Worm (Caenorhabditis elegans) whole organism, early embryonic: ENCODE measurements around the gene nuo-5.

Experiments
- B0310.2 ChIP-seq: sonication (generic microtip); optimal IDR thresholded peaks from 2 replicates; lab custom pipeline; 2016; ENCODE audit warnings: mild to moderate bottlenecking, missing genetic modification characterization, missing compliant biosample characterization
- F13C5.2 ChIP-seq: sonication (generic microtip); optimal IDR thresholded peaks from 2 replicates; lab custom pipeline; 2017; ENCODE audit warnings: mild to moderate bottlenecking, missing genetic modification characterization, inconsistent platforms, missing compliant biosample characterization
- aly-1 ChIP-seq: sonication (generic microtip); optimal IDR thresholded peaks from 2 replicates; lab custom pipeline; 2016; ENCODE audit warnings: missing genetic modification characterization, missing compliant biosample characterization
- ama-1 ChIP-seq: fragments of 150-350 bp; optimal IDR thresholded peaks from 2 replicates; lab custom pipeline; 2014
- ceh-13 ChIP-seq: fragments of 200-800 bp; sonication (Bioruptor generic); optimal IDR thresholded peaks from 2 replicates; lab custom pipeline; 2018; ENCODE audit warnings: mild to moderate bottlenecking, missing genetic modification characterization, missing compliant biosample characterization
- ceh-36 ChIP-seq: sonication (generic microtip); optimal IDR thresholded peaks from 2 replicates; lab custom pipeline; 2016; ENCODE audit warnings: missing genetic modification characterization, inconsistent platforms, missing compliant biosample characterization
- ets-7 ChIP-seq: sonication (generic microtip); optimal IDR thresholded peaks from 2 replicates; lab custom pipeline; 2016; ENCODE audit warnings: missing genotype, missing genetic modification characterization, missing compliant biosample characterization
- flt-1 ChIP-seq: fragments of 200-800 bp; sonication (Bioruptor generic); IDR thresholded peaks from 2 replicates; pipeline ENCODE4 v1.3.6; 2022; ENCODE audit warnings: missing genetic modification characterization, missing compliant biosample characterization
- hmbx-1 ChIP-seq: sonication (generic microtip); optimal IDR thresholded peaks from 2 replicates; lab custom pipeline; 2016; ENCODE audit warnings: mild to moderate bottlenecking, missing genetic modification characterization, missing compliant biosample characterization
- hmg-4 ChIP-seq: fragments of 200-800 bp; sonication (Bioruptor generic); optimal IDR thresholded peaks from 2 replicates; lab custom pipeline; 2018; ENCODE audit warnings: mild to moderate bottlenecking, missing genetic modification characterization, missing compliant biosample characterization
- hnd-1 ChIP-seq: sonication (generic microtip); optimal IDR thresholded peaks from 2 replicates; lab custom pipeline; 2016; ENCODE audit warnings: missing genetic modification characterization, missing compliant biosample characterization
- pes-1 ChIP-seq: fragments of 200-800 bp; sonication (Bioruptor generic); IDR thresholded peaks from 2 replicates; pipeline ENCODE4 v1.3.6; 2022; ENCODE audit warnings: missing genetic modification reagents, missing genetic modification characterization, missing compliant biosample characterization
- scrt-1 ChIP-seq: fragments of 200-800 bp; sonication (Bioruptor generic); IDR thresholded peaks from 2 replicates; pipeline ENCODE4 v1.3.6; 2022; ENCODE audit warnings: missing genetic modification characterization, missing compliant biosample characterization
- sea-1 ChIP-seq: fragments of 200-800 bp; sonication (Bioruptor generic); conservative IDR thresholded peaks from 2 replicates; pipeline ENCODE4 v1.3.6; 2022; ENCODE audit warnings: missing genetic modification characterization, missing compliant biosample characterization
- tbx-11 ChIP-seq: fragments of 200-800 bp; sonication (Bioruptor generic); IDR thresholded peaks from 2 replicates; pipeline ENCODE4 v1.3.6; 2022; ENCODE audit warnings: missing genetic modification characterization, missing compliant biosample characterization
- tbx-37 ChIP-seq: fragments of 200-800 bp; sonication (Bioruptor generic); conservative IDR thresholded peaks from 2 replicates; pipeline ENCODE4 v1.3.6; 2022; ENCODE audit warnings: missing genetic modification reagents, missing genetic modification characterization, missing compliant biosample characterization
- tra-4 ChIP-seq: sonication (generic microtip); optimal IDR thresholded peaks from 2 replicates; lab custom pipeline; 2017; ENCODE audit warnings: missing genetic modification characterization, missing compliant biosample characterization

nuo-5 gene

ce11 chrV:2738174-2738573 is 39.4 kb downstream of the nuo-5 start, which contains the start of gene srg-56:
srg-56 (minus strand) TSS chrV:2738274.
- TF ChIP-seq hmbx-1 (tag; lab: Kevin White, UChicago): no peak
- TF ChIP-seq F13C5.2 (tag; lab: Kevin White, UChicago): no peak
- TF ChIP-seq ceh-36: no peak
- no peak for TF ChIP-seq hnd-1
- TF ChIP-seq aly-1 (tag; lab: Kevin White, UChicago): no peak

ce11 chrV:2739607-2740006 is 40.8 kb downstream of the nuo-5 start:
- TF ChIP-seq aly-1 (tag; lab: Kevin White, UChicago): no peak
- TF ChIP-seq flt-1: no peak
- TF ChIP-seq ets-7 (tag; lab: Kevin White, UChicago): no peak
- TF ChIP-seq ceh-13 (GFP tag; lab: Kevin White, UChicago): no peak
- no peak for TF ChIP-seq B0310.2 (tag; lab: Kevin White, UChicago)
- no peak for TF ChIP-seq hmbx-1 (tag; lab: Kevin White, UChicago)
- TF ChIP-seq tbx-37 (GFP tag; lab: Robert Waterston, UW): no peak
- TF ChIP-seq ceh-36: no peak
- no peak for TF ChIP-seq hnd-1
- no peak for TF ChIP-seq ama-1 (lab: Kevin White, UChicago)
- no peak for TF ChIP-seq tra-4 (tag; lab: Kevin White, UChicago)
- TF ChIP-seq hmg-4: no peak
- no peak for TF ChIP-seq scrt-1 (GFP tag; lab: Robert Waterston, UW)
- TF ChIP-seq tbx-11 (GFP tag; lab: Robert Waterston, UW): no peak

- no peak for TF ChIP-seq tbx-11 (GFP tag; lab: Robert Waterston, UW)
- TF ChIP-seq ama-1 (lab: Kevin White, UChicago): no peak
- TF ChIP-seq hmbx-1 (tag; lab: Kevin White, UChicago): no peak
- TF ChIP-seq flt-1: no peak
- no peak for TF ChIP-seq F13C5.2 (tag; lab: Kevin White, UChicago)
- TF ChIP-seq aly-1 (tag; lab: Kevin White, UChicago): no peak
- TF ChIP-seq hnd-1: no peak
- TF ChIP-seq ceh-13 (GFP tag; lab: Kevin White, UChicago): no peak
- no peak for TF ChIP-seq ets-7 (tag; lab: Kevin White, UChicago)
- no peak for TF ChIP-seq B0310.2 (tag; lab: Kevin White, UChicago)
- TF ChIP-seq pes-1 (GFP tag; lab: Robert Waterston, UW): no peak
- TF ChIP-seq hmg-4: no peak
- no peak for TF ChIP-seq tbx-37 (GFP tag; lab: Robert Waterston, UW)
- TF ChIP-seq sea-1 (GFP tag; lab: Robert Waterston, UW): no peak
- no peak for TF ChIP-seq tra-4 (tag; lab: Kevin White, UChicago)
- no peak for TF ChIP-seq ceh-36
- no peak for TF ChIP-seq scrt-1 (GFP tag; lab: Robert Waterston, UW)
Measured at ce11 chrV:2740228-2740627, 41.5 kb downstream of the nuo-5 start, which contains the start of gene srg-61. srg-61 (minus strand) TSS chrV:2740328.

ce11 chrV:2742298-2742697 is 43.5 kb downstream of the nuo-5 start, which contains the start of gene srg-62:
srg-62 (minus strand) TSS chrV:2742398.
- TF ChIP-seq tbx-37 (GFP tag; lab: Robert Waterston, UW) (no peak), scrt-1 (GFP tag; lab: Robert Waterston, UW) (no peak), hnd-1 (no peak), hmg-4 (no peak), ceh-36 (no peak), ama-1 (lab: Kevin White, UChicago) (no peak), B0310.2 (tag; lab: Kevin White, UChicago) (no peak), tra-4 (tag; lab: Kevin White, UChicago) (no peak), pes-1 (GFP tag; lab: Robert Waterston, UW) (no peak), flt-1 (no peak), tbx-11 (GFP tag; lab: Robert Waterston, UW) (no peak), ceh-13 (GFP tag; lab: Kevin White, UChicago) (no peak)

ce11 chrV:2746404-2746803 is 47.6 kb downstream of the nuo-5 start:
- no peak for TF ChIP-seq flt-1
- no peak for TF ChIP-seq sea-1 (GFP tag; lab: Robert Waterston, UW)
- no peak for TF ChIP-seq tra-4 (tag; lab: Kevin White, UChicago)
- no peak for TF ChIP-seq pes-1 (GFP tag; lab: Robert Waterston, UW)
- TF ChIP-seq scrt-1 (GFP tag; lab: Robert Waterston, UW): no peak
- TF ChIP-seq ceh-36: no peak
- no peak for TF ChIP-seq ama-1 (lab: Kevin White, UChicago)
- no peak for TF ChIP-seq tbx-11 (GFP tag; lab: Robert Waterston, UW)
- TF ChIP-seq aly-1 (tag; lab: Kevin White, UChicago): no peak
- no peak for TF ChIP-seq ets-7 (tag; lab: Kevin White, UChicago)

- TF ChIP-seq ama-1 (lab: Kevin White, UChicago) (no peak), ceh-36 (no peak), sea-1 (GFP tag; lab: Robert Waterston, UW) (no peak), F13C5.2 (tag; lab: Kevin White, UChicago) (no peak), aly-1 (tag; lab: Kevin White, UChicago) (no peak), hmbx-1 (tag; lab: Kevin White, UChicago) (no peak), ets-7 (tag; lab: Kevin White, UChicago) (no peak), tra-4 (tag; lab: Kevin White, UChicago) (no peak), B0310.2 (tag; lab: Kevin White, UChicago) (no peak), pes-1 (GFP tag; lab: Robert Waterston, UW) (no peak), scrt-1 (GFP tag; lab: Robert Waterston, UW) (no peak), tbx-37 (GFP tag; lab: Robert Waterston, UW) (no peak), tbx-11 (GFP tag; lab: Robert Waterston, UW) (no peak), hmg-4 (no peak), hnd-1 (no peak), flt-1 (no peak), ceh-13 (GFP tag; lab: Kevin White, UChicago) (no peak)
Measured at ce11 chrV:2750006-2750405, 51.2 kb downstream of the nuo-5 start, which contains the start of gene srx-24. srx-24 (minus strand) TSS chrV:2750106.

ce11 chrV:2753007-2753406 is 54.2 kb downstream of the nuo-5 start, which contains the start of gene srx-26:
srx-26 (minus strand) TSS chrV:2753107.
- no peak for TF ChIP-seq hmg-4
- no peak for TF ChIP-seq scrt-1 (GFP tag; lab: Robert Waterston, UW)
- no peak for TF ChIP-seq tbx-37 (GFP tag; lab: Robert Waterston, UW)
- TF ChIP-seq tbx-11 (GFP tag; lab: Robert Waterston, UW): no peak
- TF ChIP-seq F13C5.2 (tag; lab: Kevin White, UChicago): no peak
- TF ChIP-seq flt-1: no peak
- no peak for TF ChIP-seq ets-7 (tag; lab: Kevin White, UChicago)
- no peak for TF ChIP-seq ceh-13 (GFP tag; lab: Kevin White, UChicago)
- TF ChIP-seq hmbx-1 (tag; lab: Kevin White, UChicago): no peak
- TF ChIP-seq hnd-1: no peak
- no peak for TF ChIP-seq B0310.2 (tag; lab: Kevin White, UChicago)
- no peak for TF ChIP-seq aly-1 (tag; lab: Kevin White, UChicago)
- no peak for TF ChIP-seq ama-1 (lab: Kevin White, UChicago)
- TF ChIP-seq pes-1 (GFP tag; lab: Robert Waterston, UW): no peak
- no peak for TF ChIP-seq ceh-36
- no peak for TF ChIP-seq sea-1 (GFP tag; lab: Robert Waterston, UW)
- no peak for TF ChIP-seq tra-4 (tag; lab: Kevin White, UChicago)
